Fruit fly (Drosophila melanogaster) whole organism, embryonic: ENCODE data around the gene CG34331.

Experiments
- BEAF-32 ChIP-seq: fragments of 200-800 bp; sonication (Bioruptor generic); optimal IDR thresholded peaks from 3 replicates; lab custom pipeline; 2017; ENCODE audit warnings: missing biosample characterization, missing genetic modification characterization, mild to moderate bottlenecking, moderate library complexity, missing genetic modification reagents
- CG11085 ChIP-seq: fragments of 200-800 bp; sonication (Bioruptor generic); IDR thresholded peaks from 2 replicates; pipeline ENCODE4 v1.3.6; 2022; ENCODE audit warnings: missing biosample characterization, missing genetic modification characterization
- CG11560 ChIP-seq: fragments of 200-800 bp; sonication (Bioruptor generic); IDR thresholded peaks from 3 replicates; pipeline ENCODE4 v1.3.6; 2022; ENCODE audit warnings: missing biosample characterization, missing genetic modification characterization
- CG12769 ChIP-seq: fragments of 200-800 bp; sonication (Bioruptor generic); optimal IDR thresholded peaks from 2 replicates; lab custom pipeline; 2019; ENCODE audit warnings: missing biosample characterization, mild to moderate bottlenecking, missing genetic modification characterization, moderate library complexity
- CG13424 ChIP-seq: fragments of 200-800 bp; sonication (Bioruptor generic); optimal IDR thresholded peaks from 2 replicates; lab custom pipeline; 2019; ENCODE audit warnings: missing biosample characterization, mild to moderate bottlenecking, missing genetic modification characterization, moderate library complexity
- CG14710 ChIP-seq: fragments of 200-800 bp; sonication (Bioruptor generic); optimal IDR thresholded peaks from 3 replicates; lab custom pipeline; 2019; ENCODE audit warnings: missing biosample characterization, mild to moderate bottlenecking, missing genetic modification characterization, moderate library complexity
- CG1529 ChIP-seq: fragments of 200-800 bp; sonication (Bioruptor generic); optimal IDR thresholded peaks from 3 replicates; lab custom pipeline; 2018; ENCODE audit warnings: missing biosample characterization, missing genetic modification characterization
- CG16863 ChIP-seq: fragments of 200-800 bp; sonication (Bioruptor generic); optimal IDR thresholded peaks from 3 replicates; lab custom pipeline; 2016; ENCODE audit warnings: missing biosample characterization, missing genetic modification characterization
- CG18476 ChIP-seq: fragments of 200-800 bp; sonication (Bioruptor generic); optimal IDR thresholded peaks from 2 replicates; lab custom pipeline; 2016; ENCODE audit warnings: missing biosample characterization, mild to moderate bottlenecking, missing genetic modification characterization
- CG2116 ChIP-seq: fragments of 200-800 bp; sonication (Bioruptor generic); optimal IDR thresholded peaks from 3 replicates; lab custom pipeline; 2018; ENCODE audit warnings: missing biosample characterization, mild to moderate bottlenecking, missing genetic modification characterization
- CG2129 ChIP-seq: fragments of 200-800 bp; sonication (Bioruptor generic); IDR thresholded peaks from 2 replicates; pipeline ENCODE4 v1.3.6; 2022; ENCODE audit warnings: missing biosample characterization, missing genetic modification characterization; ENCODE audit not compliant: partially characterized antibody
- CG31441 ChIP-seq: fragments of 200-800 bp; sonication (Bioruptor generic); IDR thresholded peaks from 2 replicates; pipeline ENCODE4 v1.3.6; 2022; ENCODE audit warnings: missing biosample characterization, missing genetic modification characterization
- CG32532 ChIP-seq: fragments of 200-800 bp; sonication (Bioruptor generic); IDR thresholded peaks from 2 replicates; pipeline ENCODE4 v1.3.6; 2022; ENCODE audit warnings: missing biosample characterization, missing genetic modification characterization
- CG4328 ChIP-seq: fragments of 200-800 bp; sonication (Bioruptor generic); optimal IDR thresholded peaks from 3 replicates; lab custom pipeline; 2017; ENCODE audit warnings: missing biosample characterization, missing genetic modification reagents, missing genetic modification characterization
- CG4820 ChIP-seq: fragments of 200-800 bp; sonication (Bioruptor generic); optimal IDR thresholded peaks from 3 replicates; lab custom pipeline; 2016; ENCODE audit warnings: missing biosample characterization, missing genetic modification characterization
- CG6765 ChIP-seq: fragments of 200-800 bp; sonication (Bioruptor generic); optimal IDR thresholded peaks from 3 replicates; lab custom pipeline; 2017; ENCODE audit warnings: missing biosample characterization, mild to moderate bottlenecking, missing genetic modification characterization
- CG6791 ChIP-seq: fragments of 200-800 bp; sonication (Bioruptor generic); IDR thresholded peaks from 3 replicates; pipeline ENCODE4 v1.3.6; 2022; ENCODE audit warnings: missing biosample characterization, missing genetic modification characterization; ENCODE audit not compliant: partially characterized antibody
- CG7839 ChIP-seq: fragments of 200-800 bp; sonication (Bioruptor generic); optimal IDR thresholded peaks from 3 replicates; lab custom pipeline; 2018; ENCODE audit warnings: missing biosample characterization, mild to moderate bottlenecking, missing genetic modification characterization, moderate library complexity
- CG8290 ChIP-seq, 3 experiments: fragments of 200-800 bp; sonication (Bioruptor generic); optimal IDR thresholded peaks; 2 replicates each; lab custom pipeline; 2016 to 2019; ENCODE audit warnings: missing biosample characterization in 3 of 3, missing genetic modification characterization in 3 of 3, mild to moderate bottlenecking in 2 of 3, moderate library complexity in 1 of 3
- CG9797 ChIP-seq: fragments of 200-800 bp; sonication (Bioruptor generic); optimal IDR thresholded peaks from 3 replicates; lab custom pipeline; 2018; ENCODE audit warnings: missing biosample characterization, mild to moderate bottlenecking, missing genetic modification characterization
- CG9932 ChIP-seq: fragments of 200-800 bp; sonication (Bioruptor generic); IDR thresholded peaks from 2 replicates; pipeline ENCODE4 v1.3.6; 2022; ENCODE audit warnings: missing biosample characterization, missing genetic modification characterization
- CHES-1-like ChIP-seq: fragments of 200-800 bp; sonication (Bioruptor generic); optimal IDR thresholded peaks from 2 replicates; lab custom pipeline; 2016; ENCODE audit warnings: missing biosample characterization, missing genetic modification characterization
- Camta ChIP-seq: fragments of 200-800 bp; sonication (Bioruptor generic); optimal IDR thresholded peaks from 2 replicates; lab custom pipeline; 2016; ENCODE audit warnings: missing biosample characterization, missing genetic modification characterization
- Dip2 ChIP-seq: fragments of 200-800 bp; sonication (Bioruptor generic); IDR thresholded peaks from 2 replicates; pipeline ENCODE4 v1.3.6; 2022; ENCODE audit warnings: missing biosample characterization, missing genetic modification characterization
- Dp ChIP-seq: fragments of 200-800 bp; sonication (Bioruptor generic); optimal IDR thresholded peaks from 2 replicates; lab custom pipeline; 2018; ENCODE audit warnings: missing biosample characterization, mild to moderate bottlenecking, missing genetic modification characterization, moderate library complexity
- Dref ChIP-seq: fragments of 200-800 bp; sonication (Bioruptor generic); IDR thresholded peaks from 2 replicates; pipeline ENCODE4 v1.3.6; 2022; ENCODE audit warnings: missing biosample characterization, missing genetic modification characterization
- E2f2 ChIP-seq: fragments of 200-800 bp; sonication (Bioruptor generic); IDR thresholded peaks from 2 replicates; pipeline ENCODE4 v1.3.6; 2022; ENCODE audit warnings: missing biosample characterization, missing genetic modification characterization
- Gsc ChIP-seq: fragments of 200-800 bp; sonication (Bioruptor generic); IDR thresholded peaks from 2 replicates; pipeline ENCODE4 v1.3.6; 2022; ENCODE audit warnings: missing biosample characterization, missing genetic modification characterization
- HmgZ ChIP-seq: fragments of 200-800 bp; sonication (Bioruptor generic); optimal IDR thresholded peaks from 2 replicates; lab custom pipeline; 2018; ENCODE audit warnings: missing biosample characterization, mild to moderate bottlenecking, missing genetic modification characterization
- Lhr ChIP-seq: fragments of 200-800 bp; sonication (Bioruptor generic); optimal IDR thresholded peaks from 3 replicates; lab custom pipeline; 2017; ENCODE audit warnings: mild to moderate bottlenecking, missing biosample characterization, missing genetic modification reagents, missing genetic modification characterization
- Lpt ChIP-seq: fragments of >200 bp; optimal IDR thresholded peaks from 2 replicates; lab custom pipeline; 2018; ENCODE audit warnings: missing biosample characterization, missing genetic modification characterization
- NK7.1 ChIP-seq: fragments of 200-800 bp; sonication (Bioruptor generic); optimal IDR thresholded peaks from 3 replicates; lab custom pipeline; 2016; ENCODE audit warnings: missing biosample characterization, missing genetic modification characterization
- Neu2 ChIP-seq: fragments of 200-800 bp; sonication (Bioruptor generic); optimal IDR thresholded peaks from 3 replicates; lab custom pipeline; 2016; ENCODE audit warnings: missing biosample characterization, missing genetic modification characterization, borderline replicate concordance
- Nf-YB ChIP-seq: fragments of 200-800 bp; sonication (Bioruptor generic); optimal IDR thresholded peaks from 3 replicates; lab custom pipeline; 2019; ENCODE audit warnings: missing biosample characterization, mild to moderate bottlenecking, missing genetic modification characterization, moderate library complexity
- Sin3A ChIP-seq: fragments of >200 bp; optimal IDR thresholded peaks from 2 replicates; lab custom pipeline; 2018
- Six4 ChIP-seq: fragments of 200-800 bp; sonication (Bioruptor generic); optimal IDR thresholded peaks from 2 replicates; lab custom pipeline; 2016; ENCODE audit warnings: missing biosample characterization, missing genetic modification characterization
- Sry-δ ChIP-seq: fragments of 200-800 bp; sonication (Bioruptor generic); optimal IDR thresholded peaks from 2 replicates; lab custom pipeline; 2016; ENCODE audit warnings: missing biosample characterization, missing genetic modification characterization
- Xbp1 ChIP-seq: fragments of 200-800 bp; sonication (Bioruptor generic); optimal IDR thresholded peaks from 3 replicates; lab custom pipeline; 2016; ENCODE audit warnings: missing biosample characterization, mild to moderate bottlenecking, missing genetic modification characterization
- ap ChIP-seq: fragments of 200-800 bp; sonication (Bioruptor generic); IDR thresholded peaks from 2 replicates; pipeline ENCODE4 v1.3.6; 2022; ENCODE audit warnings: missing biosample characterization, missing genetic modification characterization
- ato ChIP-seq: fragments of 200-800 bp; sonication (Bioruptor generic); IDR thresholded peaks from 2 replicates; pipeline ENCODE4 v1.3.6; 2022; ENCODE audit warnings: missing biosample characterization, missing genetic modification characterization; ENCODE audit not compliant: partially characterized antibody
- bsh ChIP-seq, 2 experiments: fragments of 200-800 bp; sonication (Bioruptor generic); optimal IDR thresholded peaks; 2 replicates each; lab custom pipeline; 2017 to 2018; ENCODE audit warnings: mild to moderate bottlenecking in 2 of 2, missing biosample characterization in 2 of 2, missing genetic modification characterization in 2 of 2, moderate library complexity in 1 of 2
- croc ChIP-seq: fragments of 200-800 bp; sonication (Bioruptor generic); conservative IDR thresholded peaks from 3 replicates; pipeline ENCODE4 v1.3.6; 2022; ENCODE audit warnings: missing biosample characterization, missing genetic modification characterization
- fru ChIP-seq: fragments of >200 bp; optimal IDR thresholded peaks from 2 replicates; lab custom pipeline; 2017
- jumu ChIP-seq: fragments of 200-800 bp; sonication (Bioruptor generic); optimal IDR thresholded peaks from 3 replicates; lab custom pipeline; 2016; ENCODE audit warnings: missing biosample characterization, missing genetic modification characterization
- lilli ChIP-seq: fragments of 200-800 bp; sonication (Bioruptor generic); optimal IDR thresholded peaks from 3 replicates; lab custom pipeline; 2016; ENCODE audit warnings: missing biosample characterization, missing genetic modification characterization
- mam ChIP-seq: fragments of 200-800 bp; sonication (Bioruptor generic); optimal IDR thresholded peaks from 3 replicates; lab custom pipeline; 2016; ENCODE audit warnings: missing biosample characterization, missing genetic modification characterization
- oc ChIP-seq: fragments of 200-800 bp; sonication (Bioruptor generic); optimal IDR thresholded peaks from 2 replicates; lab custom pipeline; 2018; ENCODE audit warnings: missing biosample characterization, mild to moderate bottlenecking, missing genetic modification characterization, moderate library complexity
- phol ChIP-seq: fragments of 200-800 bp; sonication (Bioruptor generic); optimal IDR thresholded peaks from 3 replicates; lab custom pipeline; 2018; ENCODE audit warnings: missing biosample characterization, mild to moderate bottlenecking, missing genetic modification characterization, moderate library complexity
- ranshi ChIP-seq: fragments of 200-800 bp; sonication (Bioruptor generic); IDR thresholded peaks from 2 replicates; pipeline ENCODE4 v1.3.6; 2022; ENCODE audit warnings: missing biosample characterization, missing genetic modification characterization
- zf30C ChIP-seq: fragments of 200-800 bp; sonication (Bioruptor generic); optimal IDR thresholded peaks from 3 replicates; lab custom pipeline; 2018; ENCODE audit warnings: missing biosample characterization, mild to moderate bottlenecking, missing genetic modification characterization
- zfh2 ChIP-seq: fragments of 200-800 bp; sonication (Bioruptor generic); optimal IDR thresholded peaks from 2 replicates; lab custom pipeline; 2016; ENCODE audit warnings: missing biosample characterization, missing genetic modification characterization

CG34331 gene

dm6 chrX:20159679-20160140 lies 37.5 kb downstream of the CG34331 start, which contains the start of gene Rab35 (continued):
- TF ChIP-seq phol (tag; lab: Kevin White, UChicago) = peak; percentile 66
- peak; percentile 74 for TF ChIP-seq Sin3A (lab: Kevin White, UChicago)
- peak; percentile 92 for TF ChIP-seq Sry-δ (GFP tag; lab: Kevin White, UChicago)
- TF ChIP-seq CG6765 (GFP tag; lab: Kevin White, UChicago) = no peak
- no peak for TF ChIP-seq Six4 (GFP tag; lab: Kevin White, UChicago)
- no peak for TF ChIP-seq CG11085 (GFP tag; lab: Robert Waterston, UW)
- no peak for TF ChIP-seq CG16863 (GFP tag; lab: Kevin White, UChicago)
- TF ChIP-seq CG11560 (tag; lab: Robert Waterston, UW) = no peak
- peak; percentile 37 for TF ChIP-seq mam
- TF ChIP-seq Lhr (GFP tag; lab: Kevin White, UChicago) = peak; percentile 66
- no peak for TF ChIP-seq jumu (GFP tag; lab: Kevin White, UChicago)
- no peak for TF ChIP-seq fru (lab: Kevin White, UChicago)
- no peak for TF ChIP-seq Camta (GFP tag; lab: Kevin White, UChicago)
- TF ChIP-seq Lpt (GFP tag; lab: Kevin White, UChicago) = no peak
- TF ChIP-seq Nf-YB = no peak
- TF ChIP-seq oc = no peak
- no peak for TF ChIP-seq CG1529 (GFP tag; lab: Kevin White, UChicago)
- 0 out of 2 replicates have a peak, but pooled peaks have one; percentile 13 for TF ChIP-seq CG32532 (GFP tag; lab: Robert Waterston, UW)
- TF ChIP-seq Neu2 (GFP tag; lab: Kevin White, UChicago) = no peak
- TF ChIP-seq lilli (GFP tag; lab: Kevin White, UChicago) = peak; percentile 48
- peak; percentile 40 for TF ChIP-seq HmgZ (tag; lab: Kevin White, UChicago)
- peak; percentile 10 for TF ChIP-seq CG9797 (GFP tag; lab: Kevin White, UChicago)
- peak; percentile 12; the same call in 1 of the 2 replicates for TF ChIP-seq ranshi
- peak; percentile 77 for TF ChIP-seq Dref (GFP tag; lab: Robert Waterston, UW)
- TF ChIP-seq CG14710 (tag; lab: Kevin White, UChicago) = peak; percentile 71
- TF ChIP-seq Gsc = no peak
- TF ChIP-seq CG8290 (GFP tag; optimal IDR thresholded peaks at IDR 0.05; lab: Kevin White, UChicago) = peak; percentile 38
- TF ChIP-seq CG8290 (tag; optimal IDR thresholded peaks at IDR 0.05; lab: Kevin White, UChicago) = no peak
- peak; percentile 92 for TF ChIP-seq CG6791 (GFP tag; lab: Robert Waterston, UW)
- no peak for TF ChIP-seq zf30C
- peak; percentile 11 for TF ChIP-seq CG4820 (GFP tag; lab: Kevin White, UChicago)
- TF ChIP-seq CG13424 = peak; percentile 1
- TF ChIP-seq CG12769 = no peak
- TF ChIP-seq ap (GFP tag; lab: Robert Waterston, UW) = no peak
- TF ChIP-seq NK7.1 (GFP tag; lab: Kevin White, UChicago) = no peak
- TF ChIP-seq croc (GFP tag; lab: Robert Waterston, UW) = no peak
- peak; percentile 94 for TF ChIP-seq CG2129 (GFP tag; lab: Robert Waterston, UW)
- peak; percentile 17 for TF ChIP-seq zfh2
- peak; percentile 60 for TF ChIP-seq CG9932 (GFP tag; lab: Robert Waterston, UW)
- TF ChIP-seq BEAF-32 (GFP tag; lab: Kevin White, UChicago) = peak; percentile 96
- peak; percentile 7 for TF ChIP-seq CG7839 (tag; lab: Kevin White, UChicago)
- TF ChIP-seq Dip2 (GFP tag; lab: Robert Waterston, UW) = no peak
- peak; percentile 90 for TF ChIP-seq E2f2 (GFP tag; lab: Robert Waterston, UW)
- TF ChIP-seq Xbp1 (GFP tag; lab: Kevin White, UChicago) = peak; percentile 31
- TF ChIP-seq CG18476 (GFP tag; lab: Kevin White, UChicago) = peak; percentile 28
- peak; percentile 84 for TF ChIP-seq ato (GFP tag; lab: Robert Waterston, UW)
- TF ChIP-seq CHES-1-like (GFP tag; lab: Kevin White, UChicago) = no peak
- no peak for TF ChIP-seq CG4328 (GFP tag; lab: Kevin White, UChicago)
- TF ChIP-seq Dp (GFP tag; lab: Kevin White, UChicago) = peak; percentile 86
- TF ChIP-seq bsh (GFP tag; optimal IDR thresholded peaks at IDR 0.05; lab: Kevin White, UChicago) = no peak
- peak; percentile 14; the same call in 1 of the 2 replicates for TF ChIP-seq CG31441 (GFP tag; lab: Robert Waterston, UW)
- TF ChIP-seq CG2116 = peak; percentile 89
